Fruit fly (Drosophila melanogaster): Measurements from ENCODE around the gene CG43347.
A peak's percentile ranks its signal among the peaks of the same experiment; 100 is the strongest.

CG43347 gene

DNA sequence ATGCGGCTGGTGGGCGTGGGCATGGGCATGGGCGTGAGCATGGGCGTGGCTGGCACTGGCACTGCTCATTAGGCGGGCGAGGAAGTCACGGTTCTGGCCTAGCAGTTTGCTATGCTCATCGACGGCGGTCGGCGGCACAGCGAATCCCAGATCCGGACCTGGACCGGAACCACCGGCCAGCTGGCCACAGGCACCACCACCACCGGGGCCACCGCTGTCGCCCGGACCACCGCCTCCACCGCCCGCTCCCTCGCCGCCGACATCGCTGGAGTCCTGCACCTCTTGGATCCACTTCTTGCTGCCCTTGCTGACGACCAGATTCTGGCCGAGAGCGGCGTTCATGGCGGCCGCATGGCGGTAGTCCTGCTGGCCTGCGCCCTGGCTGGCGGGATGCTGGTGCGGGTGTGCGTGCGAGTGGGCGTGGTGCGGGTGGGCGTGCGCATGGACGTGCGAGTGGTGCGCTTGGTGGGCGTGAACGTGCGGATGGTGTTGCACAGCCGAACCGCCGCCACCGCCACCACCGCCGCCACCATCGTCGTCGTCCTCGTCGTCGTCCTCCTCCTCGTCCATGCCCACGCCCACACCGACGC, 13.0 kb downstream of the CG43347 start:
- no peak for TF ChIP-seq toe (GFP tag; optimal IDR thresholded peaks at IDR 0.05)
- TF ChIP-seq ovo (GFP tag; optimal IDR thresholded peaks at IDR 0.05) = no peak

DNA sequence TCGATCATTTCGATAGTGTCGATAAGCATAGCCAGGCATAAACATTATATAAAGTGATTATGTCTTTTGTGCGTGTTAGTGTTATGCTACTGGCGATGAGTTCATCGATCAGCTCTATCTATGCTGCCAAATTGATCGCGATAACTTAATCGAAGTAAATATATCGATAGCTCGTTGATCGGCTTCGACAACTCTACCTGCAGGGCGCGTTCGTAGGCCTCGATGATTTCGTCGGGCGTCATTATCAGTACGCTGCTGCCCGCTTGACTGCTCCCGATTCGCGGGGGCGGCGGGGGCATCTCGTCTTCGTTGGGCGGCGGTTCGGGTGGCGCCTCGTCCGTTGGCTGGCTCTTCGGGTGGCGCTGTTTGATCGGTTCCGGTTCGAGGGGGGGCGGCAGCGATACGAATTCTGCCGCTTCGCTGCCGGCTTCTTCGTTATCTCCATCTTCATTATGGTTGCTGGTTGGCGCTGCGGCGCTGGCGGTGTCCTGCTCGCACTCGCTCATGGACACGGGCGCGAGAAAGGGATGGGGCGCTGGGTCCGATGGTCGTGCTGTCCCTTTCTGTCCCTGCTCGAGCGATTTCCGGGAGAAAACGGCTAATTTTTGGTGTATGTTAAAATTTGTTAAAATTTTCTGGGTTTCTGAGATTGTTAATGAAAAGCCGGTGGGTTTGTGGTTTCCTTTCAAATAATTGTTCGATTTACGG, 17.8 kb downstream of the CG43347 start, which contains the start of gene CG1628:
CG1628 (minus strand) TSS at position 658 of the 708 bp plus-strand sequence.
- no peak for TF ChIP-seq CG1620 (GFP tag; optimal IDR thresholded peaks at IDR 0.05)

DNA sequence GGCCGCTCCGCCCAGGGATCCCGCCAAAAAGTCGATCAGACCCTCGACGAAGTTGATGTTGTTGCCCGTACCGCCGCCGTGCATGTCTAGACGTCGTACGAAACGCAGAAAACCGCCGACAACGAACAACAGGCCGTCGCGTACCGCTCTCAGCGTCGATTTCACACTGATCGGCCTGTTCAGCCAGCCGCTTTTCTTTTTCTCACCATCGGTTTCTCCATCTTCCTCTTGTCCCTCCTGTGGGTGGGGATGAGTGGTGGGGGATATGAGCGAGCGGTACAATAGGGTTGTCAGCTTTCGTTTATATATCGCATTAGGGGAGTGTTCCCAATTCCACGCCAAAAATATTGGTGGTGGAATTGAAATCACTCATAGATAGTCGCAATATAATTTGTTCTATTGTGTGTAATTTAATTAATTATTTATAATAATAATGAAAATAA, 18.5 kb downstream of the CG43347 start:
- TF ChIP-seq CG1620 (GFP tag; optimal IDR thresholded peaks at IDR 0.05) (peak; percentile 0), bab1 (GFP tag; optimal IDR thresholded peaks at IDR 0.05) (no peak), CG14711 (tag; optimal IDR thresholded peaks at IDR 0.05) (peak; percentile 93), Clk (GFP tag; optimal IDR thresholded peaks at IDR 0.05) (no peak), Hr96 (GFP tag; optimal IDR thresholded peaks at IDR 0.05) (peak; percentile 8), cnc (optimal IDR thresholded peaks at IDR 0.05) (no peak), CG7101 (tag; optimal IDR thresholded peaks at IDR 0.05) (peak; percentile 40), CG11617 (GFP tag; optimal IDR thresholded peaks at IDR 0.05) (peak; percentile 11), Mnt (GFP tag; optimal IDR thresholded peaks at IDR 0.05) (peak; percentile 5), cic (GFP tag; optimal IDR thresholded peaks at IDR 0.05) (no peak), tj (GFP tag; optimal IDR thresholded peaks at IDR 0.05) (peak; percentile 39), pad (GFP tag; optimal IDR thresholded peaks at IDR 0.05) (peak; percentile 64), kay (GFP tag; ENCODE audit: borderline replicate concordance) (no peak), ovo (GFP tag; optimal IDR thresholded peaks at IDR 0.05) (peak; percentile 12)

DNA sequence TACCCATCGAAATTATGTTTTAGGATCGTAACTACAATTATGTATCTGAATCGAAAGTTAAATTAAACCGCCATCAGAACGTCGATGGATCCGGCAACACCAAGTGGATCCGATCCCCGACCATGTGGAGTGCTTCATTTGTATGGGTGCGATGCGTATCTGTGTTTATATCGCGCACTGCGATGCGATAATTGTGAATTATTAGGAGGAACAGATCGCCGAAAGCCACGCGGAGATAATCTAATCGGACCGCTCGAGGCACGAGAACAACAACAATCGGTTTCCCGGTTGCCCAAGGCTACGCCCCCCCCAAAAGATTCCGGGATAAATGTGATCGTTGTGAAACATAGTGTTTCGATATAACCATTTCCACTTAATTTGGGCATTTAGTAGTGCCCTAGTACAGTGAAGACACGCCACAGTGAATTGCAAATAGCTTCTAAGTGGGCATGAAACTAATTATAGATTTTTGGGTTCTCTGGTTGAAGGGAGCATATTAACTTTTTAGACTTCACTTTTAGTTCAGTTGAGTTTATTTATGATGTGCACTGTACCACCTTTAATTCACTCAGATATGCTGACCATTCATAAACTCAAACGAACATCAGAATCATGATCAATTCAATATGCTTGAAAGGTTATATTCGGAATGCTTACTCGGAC, 19.6 kb downstream of the CG43347 start:
- TF ChIP-seq cic (GFP tag; optimal IDR thresholded peaks at IDR 0.05) (no peak), pad (GFP tag; optimal IDR thresholded peaks at IDR 0.05) (peak; percentile 25), Clk (GFP tag; optimal IDR thresholded peaks at IDR 0.05) (no peak), CG7101 (tag; optimal IDR thresholded peaks at IDR 0.05) (peak; percentile 43), Mnt (GFP tag; optimal IDR thresholded peaks at IDR 0.05) (peak; percentile 29), Crg-1 (GFP tag; optimal IDR thresholded peaks at IDR 0.05) (no peak), CG14711 (tag; optimal IDR thresholded peaks at IDR 0.05) (peak; percentile 54), CG1620 (GFP tag; optimal IDR thresholded peaks at IDR 0.05) (peak; percentile 2), bab1 (GFP tag; optimal IDR thresholded peaks at IDR 0.05) (peak; percentile 58), tj (GFP tag; optimal IDR thresholded peaks at IDR 0.05) (peak; percentile 55)

DNA sequence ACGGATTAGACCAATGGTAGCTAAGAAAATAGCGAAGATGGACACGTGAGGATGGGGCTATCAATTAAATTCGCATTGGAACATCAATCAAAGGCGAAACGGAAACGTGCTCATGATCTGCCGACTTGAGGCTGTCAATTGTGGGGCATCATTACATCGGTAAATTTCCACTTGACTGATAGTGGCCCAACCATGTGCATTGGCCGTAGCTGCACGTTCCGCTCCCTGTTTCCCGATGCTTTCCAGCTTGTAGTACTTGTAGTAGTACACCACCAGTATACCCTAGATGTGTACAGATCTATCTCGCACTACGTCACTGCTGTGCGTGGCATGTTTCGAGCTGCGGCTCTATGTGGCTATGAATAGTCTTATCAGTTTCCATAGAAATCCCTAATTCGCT, 20.7 kb downstream of the CG43347 start:
- TF ChIP-seq Hr96 (GFP tag; optimal IDR thresholded peaks at IDR 0.05) = no peak
- TF ChIP-seq tj (GFP tag; optimal IDR thresholded peaks at IDR 0.05) = no peak
- no peak for TF ChIP-seq CG11617 (GFP tag; optimal IDR thresholded peaks at IDR 0.05)
- TF ChIP-seq bab1 (GFP tag; optimal IDR thresholded peaks at IDR 0.05) = no peak
- no peak for TF ChIP-seq CG12768 (GFP tag; optimal IDR thresholded peaks at IDR 0.05)
- peak; percentile 2 for TF ChIP-seq Mnt (GFP tag; optimal IDR thresholded peaks at IDR 0.05)
- no peak for TF ChIP-seq CG7101 (tag; optimal IDR thresholded peaks at IDR 0.05)

DNA sequence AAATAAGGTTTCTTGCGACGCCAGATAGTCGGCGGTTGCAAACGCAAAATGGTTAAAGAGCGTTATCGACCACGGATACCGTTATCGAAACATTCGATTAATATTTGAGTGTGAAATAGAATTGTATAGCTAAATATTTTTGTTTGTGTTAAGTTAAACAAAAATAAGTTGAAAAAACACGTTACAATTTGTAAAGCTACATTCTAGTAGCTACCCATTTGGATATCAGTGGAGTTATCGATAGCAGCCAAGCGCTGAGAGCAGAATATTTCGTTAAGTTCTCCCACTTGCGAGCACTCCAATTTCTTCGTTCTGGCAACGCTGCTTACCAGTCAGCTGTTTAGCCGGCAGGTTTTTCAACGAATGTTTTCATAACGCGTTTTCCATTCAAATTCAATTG, 24.2 kb downstream of the CG43347 start, which contains the start of the genes Hmr and CG2124:
Hmr (minus strand) TSS at position 43 of the 400 bp plus-strand sequence.
CG2124 (plus strand) TSS at position 310 of the 400 bp plus-strand sequence.
- no peak for TF ChIP-seq cic (GFP tag; optimal IDR thresholded peaks at IDR 0.05)
- TF ChIP-seq CG14711 (tag; optimal IDR thresholded peaks at IDR 0.05) = peak; percentile 8
- peak; percentile 48 for TF ChIP-seq bab1 (GFP tag; optimal IDR thresholded peaks at IDR 0.05)
- no peak for TF ChIP-seq CG12768 (GFP tag; optimal IDR thresholded peaks at IDR 0.05)

DNA sequence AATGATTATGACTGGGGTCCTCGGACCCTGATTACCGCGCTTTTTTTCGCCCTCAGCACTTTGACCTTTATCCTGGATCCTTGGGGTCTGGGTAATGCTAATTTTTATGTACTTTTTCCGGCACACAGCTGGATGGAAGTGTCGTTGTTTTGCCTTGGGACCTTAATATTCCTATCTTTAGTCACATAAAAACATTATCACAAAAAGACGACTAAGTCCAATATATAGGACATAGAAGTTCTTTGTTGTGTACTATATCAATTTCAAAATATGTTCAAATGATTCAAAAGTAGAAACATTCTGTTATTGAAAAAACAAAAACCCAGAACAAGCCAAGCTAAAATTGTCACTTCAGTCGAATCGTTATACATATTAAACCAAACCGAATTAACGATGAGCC, 31.2 kb downstream of the CG43347 start, which contains the start of gene Rab9D:
Rab9D (plus strand) TSS at position 301 of the 400 bp plus-strand sequence.
- TF ChIP-seq CG1620 (GFP tag; optimal IDR thresholded peaks at IDR 0.05) (no peak), Crg-1 (GFP tag; optimal IDR thresholded peaks at IDR 0.05) (no peak), CG7045 (GFP tag; optimal IDR thresholded peaks at IDR 0.05) (no peak), Mnt (GFP tag; optimal IDR thresholded peaks at IDR 0.05) (no peak), kay (GFP tag; ENCODE audit: borderline replicate concordance) (no peak), CG33017 (tag; optimal IDR thresholded peaks at IDR 0.05) (no peak), Clk (GFP tag; optimal IDR thresholded peaks at IDR 0.05) (no peak), tj (GFP tag; optimal IDR thresholded peaks at IDR 0.05) (no peak)

Measured in whole organism, adult.